Fruit fly (Drosophila melanogaster): Measurements from ENCODE around the gene Atg101.

- TF ChIP-seq CG4820 (GFP tag; optimal IDR thresholded peaks at IDR 0.05): no peak
- no peak for TF ChIP-seq ci (GFP tag; IDR thresholded peaks at IDR 0.05)
- TF ChIP-seq CG12659 (GFP tag; optimal IDR thresholded peaks at IDR 0.05): no peak
- no peak for TF ChIP-seq ftz-f1 (GFP tag; optimal IDR thresholded peaks at IDR 0.05)
- no peak for TF ChIP-seq CG6683 (GFP tag; optimal IDR thresholded peaks at IDR 0.05)
- no peak for TF ChIP-seq Hr78 (GFP tag; optimal IDR thresholded peaks at IDR 0.05)
- no peak for TF ChIP-seq CG15601 (tag; optimal IDR thresholded peaks at IDR 0.05)
- TF ChIP-seq CG43689 (GFP tag; IDR thresholded peaks at IDR 0.05): no peak
- no peak for TF ChIP-seq Dfd (GFP tag; optimal IDR thresholded peaks at IDR 0.05)
- TF ChIP-seq aop (GFP tag; IDR thresholded peaks at IDR 0.05): no peak
- TF ChIP-seq CG6689 (GFP tag; IDR thresholded peaks at IDR 0.05): no peak
- no peak for TF ChIP-seq grn (GFP tag; optimal IDR thresholded peaks at IDR 0.05)
- TF ChIP-seq pan (optimal IDR thresholded peaks at IDR 0.05): no peak
- no peak for TF ChIP-seq pan (GFP tag; optimal IDR thresholded peaks at IDR 0.05 in 1 of 2, IDR thresholded peaks at IDR 0.05 in 1 of 2)
Measured at dm6 chrX:18813049-18813448, 21.6 kb downstream of the Atg101 start, which contains the start of gene CG42450.
